Fruit fly (Drosophila melanogaster): Measurements from ENCODE around the gene CG17376.

dm6 chr2L:6800794-6801193, at the start of gene CG17376:
- TF ChIP-seq Eip93F (GFP tag; optimal IDR thresholded peaks at IDR 0.05) (no peak), CG6854 (GFP tag; optimal IDR thresholded peaks at IDR 0.05) (no peak), CG3032 (tag; optimal IDR thresholded peaks at IDR 0.05) (no peak)
